Worm (Caenorhabditis elegans) whole organism, L4/young adult: ENCODE measurements around the gene vglu-2.
A peak's percentile ranks its signal among the peaks of the same experiment; 100 is the strongest.

Experiments
- W03F9.2 ChIP-seq: fragments of 150-350 bp; optimal IDR thresholded peaks from 2 replicates; lab custom pipeline; 2014; ENCODE audit warnings: missing biosample characterization, missing genetic modification characterization
- dao-5 ChIP-seq: sonication (generic microtip); optimal IDR thresholded peaks from 2 replicates; lab custom pipeline; 2016; ENCODE audit warnings: missing genotype, missing genetic modification characterization, moderate library complexity, missing compliant biosample characterization
- him-1 ChIP-seq: sonication (generic microtip); optimal IDR thresholded peaks from 2 replicates; lab custom pipeline; 2016; ENCODE audit warnings: missing genotype, missing genetic modification reagents, missing genetic modification characterization, missing compliant biosample characterization

vglu-2 gene

DNA sequence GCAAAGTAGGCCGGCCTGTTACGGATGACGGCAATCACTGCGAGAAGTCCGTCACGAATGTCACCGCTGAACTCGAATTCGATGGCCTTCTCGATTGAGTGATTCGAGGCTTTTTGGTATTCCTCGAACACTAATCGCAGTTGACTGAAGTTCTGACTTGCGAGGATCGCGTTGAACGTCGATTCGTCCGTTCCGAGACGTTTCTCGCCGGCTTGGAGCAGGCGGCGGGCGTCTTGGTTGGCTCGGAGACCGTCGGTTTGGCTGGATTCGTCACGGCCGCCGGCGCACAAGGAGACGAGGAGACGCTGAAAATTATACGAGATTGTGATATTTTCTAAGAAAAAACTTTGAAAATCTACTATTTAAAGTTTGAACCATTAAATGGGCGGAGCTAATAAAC, 31.4 kb downstream of the vglu-2 start:
- TF ChIP-seq dao-5 (tag; lab: Kevin White, UChicago), result no peak
- TF ChIP-seq him-1 (tag; lab: Kevin White, UChicago), result no peak
- TF ChIP-seq W03F9.2, result no peak

DNA sequence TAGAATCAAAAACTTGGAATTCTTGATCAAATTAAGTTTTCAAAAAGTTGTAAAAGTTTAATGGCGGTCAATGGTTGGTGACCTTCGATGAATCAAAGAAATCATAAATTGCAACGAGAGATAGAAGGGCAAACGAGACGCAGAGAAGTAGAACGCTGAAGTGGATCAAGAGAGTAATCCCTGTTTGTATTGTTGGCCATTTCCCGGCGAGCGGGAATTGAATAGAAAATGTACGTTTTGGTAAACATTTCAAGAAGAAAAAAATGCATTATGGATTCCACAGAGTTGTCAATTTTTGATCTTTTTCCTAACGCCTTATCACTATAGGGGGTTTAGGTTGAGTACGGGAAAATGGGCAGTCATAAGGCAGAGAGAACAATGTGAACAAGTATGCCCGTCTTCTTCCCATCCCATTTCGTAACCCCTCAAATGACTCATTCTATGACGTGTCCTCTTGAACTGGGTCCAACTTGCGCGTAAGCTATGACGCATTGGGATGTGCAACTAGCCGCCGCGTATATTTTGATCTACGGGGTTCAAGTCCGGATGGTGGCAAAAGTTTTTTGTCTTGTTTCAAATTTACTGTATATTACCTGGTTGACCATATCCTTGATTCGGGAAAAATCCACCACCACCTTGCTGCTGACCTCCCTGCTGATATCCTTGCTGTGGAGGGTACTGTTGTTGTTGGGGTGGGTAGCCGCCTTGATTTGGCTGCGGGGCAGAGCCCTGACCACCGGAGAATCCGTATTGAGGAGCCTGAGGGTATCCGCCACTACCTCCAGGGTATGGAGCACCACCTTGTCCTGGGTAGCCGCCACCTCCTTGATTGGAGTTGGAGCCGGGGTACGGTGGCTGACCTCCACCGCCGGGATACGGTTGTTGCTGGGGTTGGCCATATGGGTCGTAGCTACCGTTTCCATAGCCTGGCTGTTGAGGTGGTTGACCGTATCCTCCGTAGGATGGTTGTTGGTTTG, 33.9 kb downstream of the vglu-2 start:
- TF ChIP-seq him-1 (tag; lab: Kevin White, UChicago), result no peak

DNA sequence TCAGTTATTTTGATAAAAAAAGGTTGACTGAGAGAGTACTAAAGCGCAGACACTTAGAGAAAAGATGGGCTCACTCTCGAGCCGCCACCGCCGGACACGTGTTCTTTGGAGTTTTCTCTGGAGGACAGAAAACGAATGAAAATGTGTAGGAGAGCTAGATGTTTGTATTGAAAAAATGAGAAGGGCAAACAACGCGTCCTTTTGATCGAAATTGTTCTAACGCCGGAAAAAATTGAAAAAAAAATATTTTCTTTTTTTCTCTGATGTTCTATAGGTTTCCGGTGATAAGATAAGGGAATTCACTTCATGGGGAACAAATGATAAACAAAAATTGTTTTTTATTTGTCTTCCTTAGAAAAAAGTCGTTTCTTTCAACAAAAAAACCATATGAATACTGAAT, 34.9 kb downstream of the vglu-2 start:
- TF ChIP-seq him-1 (tag; lab: Kevin White, UChicago) (no peak), dao-5 (tag; lab: Kevin White, UChicago) (no peak), W03F9.2 (no peak)

DNA sequence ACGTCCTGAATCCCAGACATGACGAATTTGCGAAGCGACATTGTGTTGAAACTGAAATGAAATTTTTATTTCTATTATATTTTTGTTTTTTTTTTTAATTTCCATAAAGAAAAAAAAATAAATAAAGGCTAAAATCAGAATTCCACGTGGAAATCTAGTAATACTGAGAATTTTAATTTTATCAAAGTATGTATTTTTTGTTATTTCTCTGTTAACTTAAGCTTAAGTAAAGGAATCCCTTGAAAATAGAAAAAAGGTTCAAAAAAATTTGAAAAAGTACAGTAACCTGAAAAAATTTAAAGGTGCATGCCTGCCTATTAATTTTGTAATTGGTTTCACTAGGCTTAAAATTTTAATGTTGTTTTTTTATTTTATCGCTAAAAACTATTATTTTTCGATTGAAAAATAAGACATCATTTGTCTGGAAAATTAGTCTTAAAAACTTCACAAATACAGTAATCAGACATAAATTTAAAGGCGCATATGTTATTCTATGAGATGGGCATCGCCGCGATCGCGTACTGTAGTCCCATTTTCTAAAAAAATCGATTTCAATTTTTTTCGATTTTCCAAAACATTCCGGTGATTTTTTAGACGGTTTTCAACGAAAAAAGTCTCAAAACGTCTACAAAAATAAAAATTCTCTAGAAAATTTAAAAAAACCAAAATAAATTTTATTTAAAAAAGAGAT, 35.6 kb downstream of the vglu-2 start, which contains the start of gene nex-2:
Gene nex-2, minus strand, starts transcription at position 51 of the 691 bp plus-strand sequence.
- TF ChIP-seq dao-5 (tag; lab: Kevin White, UChicago), result no peak

DNA sequence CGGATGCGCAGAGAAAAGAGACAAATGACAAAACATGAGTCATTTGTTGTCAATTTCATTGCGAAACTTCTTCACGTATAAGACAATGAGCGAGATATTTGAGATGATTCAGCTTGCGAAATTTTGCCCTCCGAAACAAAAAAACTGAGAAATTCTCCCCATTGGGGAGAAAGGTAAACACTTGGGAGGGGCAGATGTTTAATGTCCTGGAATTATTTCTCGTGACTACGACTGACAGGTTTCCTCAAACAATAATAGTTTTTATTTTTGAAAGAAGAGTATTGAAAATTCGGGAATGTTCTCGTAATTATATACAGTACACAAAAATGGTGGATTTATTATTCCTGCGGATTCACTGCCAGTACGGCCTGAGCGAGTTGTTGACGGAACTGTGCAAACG, 36.3 kb downstream of the vglu-2 start:
- TF ChIP-seq W03F9.2 (no peak), him-1 (tag; lab: Kevin White, UChicago) (no peak), dao-5 (tag; lab: Kevin White, UChicago) (no peak)

DNA sequence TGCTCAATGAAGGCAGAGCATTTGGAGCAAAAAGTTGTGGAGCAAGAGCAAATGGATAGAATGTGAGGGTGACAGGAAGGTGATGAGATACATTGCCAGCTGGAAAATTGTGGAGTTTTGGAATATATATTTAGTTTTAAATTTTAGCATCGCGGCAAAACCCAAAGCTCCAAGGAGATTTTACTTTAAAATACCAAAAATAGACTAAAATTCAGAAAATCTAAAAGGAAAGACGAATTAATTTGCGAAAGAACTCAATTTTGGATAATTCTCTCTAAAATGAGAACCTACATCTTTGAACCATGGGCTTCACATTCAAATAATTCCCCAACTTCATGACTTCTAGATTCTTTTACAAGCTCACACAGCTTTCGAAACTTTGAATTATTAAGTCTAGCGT, 37.6 kb downstream of the vglu-2 start, which contains the start of gene T07C4.12:
Gene T07C4.12, minus strand, starts transcription at position 101 of the 400 bp plus-strand sequence.
- TF ChIP-seq him-1 (tag; lab: Kevin White, UChicago) (no peak), dao-5 (tag; lab: Kevin White, UChicago) (no peak), W03F9.2 (no peak)

DNA sequence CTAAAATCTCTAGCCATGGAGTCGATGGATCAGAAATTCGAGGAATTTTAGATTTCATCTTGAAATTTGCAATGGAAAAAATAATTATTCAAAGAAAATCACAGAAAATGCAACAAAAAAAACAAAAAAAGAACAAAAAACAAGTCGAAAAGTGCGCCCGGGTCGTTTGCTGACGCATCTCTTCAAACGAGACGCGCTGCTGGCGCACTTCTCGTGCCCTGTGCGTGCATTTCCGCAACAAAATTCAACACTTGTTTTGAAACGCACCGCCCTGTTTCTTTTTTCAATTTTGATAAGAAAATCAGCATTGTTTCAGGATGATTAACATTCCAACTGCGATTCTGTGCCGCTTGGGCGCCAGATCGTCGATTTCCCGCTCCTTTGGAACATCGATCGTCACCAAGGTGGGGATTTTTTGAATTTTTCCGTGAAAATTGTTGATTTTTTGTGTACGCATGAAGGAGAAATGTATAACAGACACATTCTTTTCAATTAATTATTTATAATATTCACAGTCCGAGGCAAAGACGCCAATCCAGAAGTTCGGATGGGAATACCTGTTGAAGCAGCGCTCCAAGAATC, 39.1 kb downstream of the vglu-2 start, which contains the start of the genes jmjd-4 and mev-1:
Gene jmjd-4, minus strand, starts transcription at position 58 of the 582 bp plus-strand sequence.
Gene mev-1, plus strand, starts transcription at position 317 of the 582 bp plus-strand sequence.
- TF ChIP-seq W03F9.2 (peak; percentile 89), dao-5 (tag; lab: Kevin White, UChicago) (no peak), him-1 (tag; lab: Kevin White, UChicago) (peak; percentile 67)

DNA sequence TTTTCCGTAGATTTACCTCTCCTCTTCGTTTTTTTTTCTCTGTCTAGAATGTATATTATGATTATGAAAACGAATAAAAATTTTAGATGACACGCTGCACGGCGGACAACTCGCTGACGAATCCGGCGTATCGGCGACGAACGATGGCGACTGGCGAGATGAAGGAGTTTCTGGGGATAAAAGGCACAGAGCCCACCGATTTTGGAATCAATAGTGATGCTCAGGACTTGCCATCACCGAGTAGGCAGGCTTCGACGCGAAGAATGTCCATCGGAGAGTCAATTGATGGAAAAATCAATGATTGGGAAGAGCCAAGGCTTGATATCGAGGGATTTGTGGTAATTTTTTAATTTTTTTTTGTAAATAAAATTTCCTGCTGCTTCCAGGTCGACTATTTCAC, 40.1 kb downstream of the vglu-2 start, which contains the start of gene ced-9:
Gene ced-9, plus strand, starts transcription at position 87 of the 400 bp plus-strand sequence.
- TF ChIP-seq dao-5 (tag; lab: Kevin White, UChicago) (no peak), W03F9.2 (no peak), him-1 (tag; lab: Kevin White, UChicago) (no peak)

DNA sequence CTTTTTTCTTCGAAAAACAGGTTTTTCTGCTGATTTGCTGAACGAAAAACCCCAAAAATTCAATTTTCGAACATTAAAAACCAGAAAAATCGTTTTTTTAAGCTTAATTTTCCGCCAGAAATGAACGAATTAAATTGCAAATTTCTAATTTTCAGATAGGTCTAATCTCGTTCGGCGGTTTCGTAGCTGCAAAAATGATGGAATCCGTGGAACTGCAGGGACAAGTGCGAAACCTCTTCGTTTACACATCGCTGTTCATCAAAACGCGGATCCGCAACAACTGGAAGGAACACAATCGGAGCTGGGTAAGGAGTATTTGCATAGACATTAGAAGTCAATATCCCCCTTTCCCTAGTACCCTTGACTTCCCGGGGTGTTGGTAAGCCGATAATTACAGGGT, 41.2 kb downstream of the vglu-2 start:
- no peak for TF ChIP-seq W03F9.2
- no peak for TF ChIP-seq him-1 (tag; lab: Kevin White, UChicago)
- TF ChIP-seq dao-5 (tag; lab: Kevin White, UChicago), result no peak

DNA sequence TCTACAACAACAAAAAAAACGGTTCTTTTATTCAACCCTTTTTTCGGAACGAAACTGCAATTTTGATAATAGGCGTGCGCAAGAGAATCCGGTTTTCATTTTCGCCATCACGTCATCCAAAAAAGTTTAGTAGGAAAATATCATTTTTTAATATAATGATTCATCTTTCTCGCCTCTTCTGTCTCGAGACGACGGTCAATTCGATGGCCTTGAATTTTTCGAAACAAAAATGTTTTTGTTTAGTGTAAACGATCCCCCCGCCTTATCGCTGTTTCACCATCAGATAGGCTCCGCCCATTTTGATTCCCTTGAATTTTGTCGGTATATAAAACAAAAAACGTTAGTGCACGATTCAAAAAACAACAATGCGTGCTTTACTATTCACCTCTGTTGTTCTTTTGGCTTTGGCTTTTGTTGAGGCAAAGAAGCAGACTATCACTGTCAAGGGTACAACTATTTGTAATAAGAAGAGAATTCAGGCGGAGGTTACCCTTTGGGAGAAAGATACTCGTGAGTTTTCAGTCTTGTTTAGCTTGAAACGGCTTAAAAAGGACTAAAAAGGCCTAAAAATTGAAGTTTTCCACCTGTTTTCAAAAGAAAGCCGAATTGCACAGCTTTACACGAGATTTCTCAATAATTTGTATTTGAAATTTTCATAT, 42.7 kb downstream of the vglu-2 start, which contains the start of gene ttr-15:
Gene ttr-15, plus strand, starts transcription at position 340 of the 659 bp plus-strand sequence.
- TF ChIP-seq him-1 (tag; lab: Kevin White, UChicago) (no peak), W03F9.2 (no peak), dao-5 (tag; lab: Kevin White, UChicago) (no peak)

DNA sequence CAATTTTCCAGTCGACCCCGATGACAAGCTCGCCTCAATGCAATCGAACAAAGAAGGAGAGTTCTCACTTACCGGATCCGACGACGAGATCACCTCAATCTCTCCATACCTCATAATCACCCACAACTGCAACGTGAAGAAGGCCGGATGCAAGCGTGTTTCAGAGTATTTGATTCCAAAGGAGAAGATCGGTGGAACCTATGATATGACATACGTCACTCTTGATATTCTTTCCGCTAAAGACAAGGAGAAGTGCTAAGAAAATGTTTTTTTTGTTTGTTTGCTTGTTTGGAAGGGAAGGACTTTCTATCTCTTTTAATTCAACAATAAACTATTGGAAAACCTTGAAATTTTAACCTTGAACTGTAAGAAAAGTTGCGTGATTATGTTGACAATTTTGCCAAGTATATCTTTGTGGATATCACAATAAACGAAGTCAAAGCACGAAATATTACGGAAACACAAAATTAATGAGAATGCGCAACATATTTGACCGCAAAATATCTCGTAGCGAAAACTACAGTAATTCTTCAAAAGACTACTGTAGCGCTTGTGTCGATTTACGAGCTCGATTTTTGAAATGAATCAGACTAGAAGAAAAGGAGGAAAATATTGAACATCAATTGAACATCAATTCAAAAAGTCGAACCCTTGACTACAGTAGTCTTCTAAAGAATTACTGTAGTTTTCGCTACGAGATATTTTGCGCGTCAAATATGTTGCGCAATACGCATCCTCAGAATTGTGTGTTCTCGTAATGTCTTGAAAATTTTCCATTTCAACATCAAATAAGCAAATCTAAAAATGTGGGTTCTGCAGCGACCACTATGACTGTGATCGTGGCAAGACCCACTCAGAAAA, 44.3 kb downstream of the vglu-2 start:
- TF ChIP-seq him-1 (tag; lab: Kevin White, UChicago) (no peak), dao-5 (tag; lab: Kevin White, UChicago) (no peak), W03F9.2 (no peak)

DNA sequence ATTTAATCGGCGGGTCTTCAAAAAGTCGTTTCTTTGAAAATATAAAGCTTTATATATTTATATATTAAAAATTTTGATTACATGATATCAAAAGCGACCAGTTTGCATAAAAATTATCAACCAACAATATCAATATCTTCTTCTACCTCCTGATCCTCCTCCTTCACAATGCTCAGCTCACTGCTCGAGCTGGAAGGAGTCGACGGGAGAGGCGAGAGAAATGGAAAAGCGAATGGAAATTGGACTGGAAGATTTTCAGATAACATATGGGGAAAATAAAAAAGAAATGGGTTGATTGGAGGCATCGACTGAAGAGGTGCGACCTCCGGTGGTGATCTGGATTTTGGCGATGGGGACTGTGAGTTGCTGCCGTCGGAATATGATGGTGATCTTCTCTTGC, 45.0 kb downstream of the vglu-2 start:
- no peak for TF ChIP-seq him-1 (tag; lab: Kevin White, UChicago)
- TF ChIP-seq dao-5 (tag; lab: Kevin White, UChicago), result no peak
- no peak for TF ChIP-seq W03F9.2
